Fruit fly (Drosophila melanogaster) whole organism, prepupa: ENCODE measurements around the gene CG32192.

ENCODE experiments used
- Blimp-1 ChIP-seq: fragments of 200-800 bp; sonication (Bioruptor generic); optimal IDR thresholded peaks from 3 replicates; lab custom pipeline; 2017; ENCODE audit warnings: missing biosample characterization, missing genetic modification characterization, mild to moderate bottlenecking, moderate library complexity, missing genetic modification reagents
- CG10631 ChIP-seq: fragments of 200-800 bp; sonication (Bioruptor generic); optimal IDR thresholded peaks from 2 replicates; lab custom pipeline; 2016; ENCODE audit warnings: missing biosample characterization, missing genetic modification characterization
- CG10669 ChIP-seq: fragments of 200-800 bp; sonication (Bioruptor generic); optimal IDR thresholded peaks from 3 replicates; lab custom pipeline; 2018; ENCODE audit warnings: missing biosample characterization, mild to moderate bottlenecking, missing genetic modification characterization, moderate library complexity
- CG11294 ChIP-seq: fragments of 200-800 bp; sonication (Bioruptor generic); IDR thresholded peaks from 2 replicates; pipeline ENCODE4 v1.3.6; 2022; ENCODE audit warnings: missing biosample characterization, missing genetic modification characterization
- CG11762 ChIP-seq: fragments of 200-800 bp; sonication (Bioruptor generic); optimal IDR thresholded peaks from 3 replicates; lab custom pipeline; 2016; ENCODE audit warnings: missing biosample characterization, missing genetic modification characterization; ENCODE audit not compliant: insufficient read depth
- CG1621 ChIP-seq: fragments of 200-800 bp; sonication (Bioruptor generic); optimal IDR thresholded peaks from 3 replicates; lab custom pipeline; 2018; ENCODE audit warnings: missing biosample characterization, mild to moderate bottlenecking, missing genetic modification characterization
- CG3032 ChIP-seq: fragments of 200-800 bp; optimal IDR thresholded peaks from 2 replicates; lab custom pipeline; 2019; ENCODE audit warnings: missing biosample characterization, mild to moderate bottlenecking, missing genetic modification characterization, moderate library complexity
- CG32006 ChIP-seq: fragments of 200-800 bp; sonication (Bioruptor generic); optimal IDR thresholded peaks from 3 replicates; lab custom pipeline; 2017; ENCODE audit warnings: missing biosample characterization, mild to moderate bottlenecking, missing genetic modification characterization
- CG4318 ChIP-seq: fragments of 200-800 bp; sonication (Bioruptor generic); optimal IDR thresholded peaks from 3 replicates; lab custom pipeline; 2017; ENCODE audit warnings: missing biosample characterization, mild to moderate bottlenecking, missing genetic modification characterization
- CG6163 ChIP-seq: fragments of 200-800 bp; sonication (Bioruptor generic); IDR thresholded peaks from 3 replicates; pipeline ENCODE4 v1.3.6; 2022; ENCODE audit warnings: missing biosample characterization, missing genetic modification characterization
- CG6276 ChIP-seq: fragments of 200-800 bp; sonication (Bioruptor generic); optimal IDR thresholded peaks from 2 replicates; lab custom pipeline; 2017; ENCODE audit warnings: missing biosample characterization, mild to moderate bottlenecking, missing genetic modification characterization
- CG6792 ChIP-seq: fragments of 200-800 bp; sonication (Bioruptor generic); optimal IDR thresholded peaks from 3 replicates; lab custom pipeline; 2016; ENCODE audit warnings: missing biosample characterization, missing genetic modification characterization
- CG8119 ChIP-seq: fragments of 200-800 bp; sonication (Bioruptor generic); IDR thresholded peaks from 3 replicates; pipeline ENCODE4 v1.3.6; 2022; ENCODE audit warnings: missing biosample characterization, missing genetic modification characterization
- CG8319 ChIP-seq: fragments of 200-800 bp; sonication (Bioruptor generic); optimal IDR thresholded peaks from 3 replicates; lab custom pipeline; 2016; ENCODE audit warnings: missing biosample characterization, missing genetic modification characterization
- CG8632 ChIP-seq: fragments of 200-800 bp; sonication (Bioruptor generic); optimal IDR thresholded peaks from 3 replicates; lab custom pipeline; 2016; ENCODE audit warnings: missing biosample characterization, missing genetic modification characterization
- Eip75B ChIP-seq: fragments of 200-800 bp; sonication (Bioruptor generic); optimal IDR thresholded peaks from 3 replicates; lab custom pipeline; 2016; ENCODE audit warnings: missing biosample characterization, missing genetic modification characterization
- Eip78C ChIP-seq: fragments of 200-800 bp; sonication (Bioruptor generic); peaks from one replicate; lab custom pipeline; 2016; ENCODE audit warnings: missing biosample characterization, missing genetic modification characterization
- Ets96B ChIP-seq: fragments of 200-800 bp; optimal IDR thresholded peaks from 2 replicates; lab custom pipeline; 2019; ENCODE audit warnings: missing biosample characterization, mild to moderate bottlenecking, missing genetic modification characterization, moderate library complexity
- Hr39 ChIP-seq: fragments of 200-800 bp; sonication (Bioruptor generic); optimal IDR thresholded peaks from 2 replicates; lab custom pipeline; 2016; ENCODE audit warnings: missing biosample characterization, missing genetic modification characterization
- Hr4 ChIP-seq: fragments of 200-800 bp; sonication (Bioruptor generic); optimal IDR thresholded peaks from 3 replicates; lab custom pipeline; 2016; ENCODE audit warnings: missing biosample characterization, missing genetic modification characterization
- Lpt ChIP-seq: fragments of 200-800 bp; sonication (Bioruptor generic); optimal IDR thresholded peaks from 3 replicates; lab custom pipeline; 2016; ENCODE audit warnings: missing biosample characterization, missing genetic modification characterization
- Met ChIP-seq: fragments of 200-800 bp; sonication (Bioruptor generic); optimal IDR thresholded peaks from 3 replicates; lab custom pipeline; 2016; ENCODE audit warnings: missing biosample characterization, missing genetic modification characterization
- OdsH ChIP-seq: fragments of 200-800 bp; sonication (Bioruptor generic); optimal IDR thresholded peaks from 3 replicates; lab custom pipeline; 2016; ENCODE audit warnings: missing biosample characterization, missing genetic modification characterization
- Sox15 ChIP-seq: fragments of 200-800 bp; sonication (Bioruptor generic); optimal IDR thresholded peaks from 3 replicates; lab custom pipeline; 2016; ENCODE audit warnings: missing biosample characterization, missing genetic modification characterization
- cyc ChIP-seq: fragments of 200-800 bp; sonication (Bioruptor generic); optimal IDR thresholded peaks from 3 replicates; lab custom pipeline; 2016; ENCODE audit warnings: missing biosample characterization, missing genetic modification characterization
- dac ChIP-seq: fragments of 200-800 bp; sonication (Bioruptor generic); optimal IDR thresholded peaks from 2 replicates; lab custom pipeline; 2017; ENCODE audit warnings: missing biosample characterization, mild to moderate bottlenecking, missing genetic modification characterization
- dsx ChIP-seq: fragments of 200-800 bp; optimal IDR thresholded peaks from 3 replicates; lab custom pipeline; 2019; ENCODE audit warnings: missing biosample characterization, mild to moderate bottlenecking, missing genetic modification characterization, moderate library complexity; ENCODE audit not compliant: poor library complexity, severe bottlenecking
- eg ChIP-seq: fragments of 200-800 bp; sonication (Bioruptor generic); IDR thresholded peaks from 3 replicates; pipeline ENCODE4 v1.3.6; 2022; ENCODE audit warnings: missing biosample characterization, missing genetic modification characterization
- esn ChIP-seq: fragments of 200-800 bp; sonication (Bioruptor generic); optimal IDR thresholded peaks from 2 replicates; lab custom pipeline; 2016; ENCODE audit warnings: missing biosample characterization, mild to moderate bottlenecking, missing genetic modification characterization, moderate library complexity
- salr ChIP-seq, 2 experiments: fragments of 200-800 bp; sonication (Bioruptor generic); optimal IDR thresholded peaks; 3 replicates each; lab custom pipeline; 2016 to 2018; ENCODE audit warnings: missing biosample characterization in 2 of 2, missing genetic modification characterization in 2 of 2, mild to moderate bottlenecking in 1 of 2
- spab ChIP-seq: fragments of 200-800 bp; sonication (Bioruptor generic); optimal IDR thresholded peaks from 2 replicates; lab custom pipeline; 2017; ENCODE audit warnings: missing biosample characterization, mild to moderate bottlenecking, missing genetic modification characterization, missing genetic modification reagents
- ss ChIP-seq, 2 experiments: fragments of 200-800 bp; sonication (Bioruptor generic); optimal IDR thresholded peaks; 2 replicates in 1 of 2; 3 replicates in 1 of 2; lab custom pipeline; 2017 to 2018; ENCODE audit warnings: mild to moderate bottlenecking in 2 of 2, missing biosample characterization in 2 of 2, missing genetic modification characterization in 2 of 2, moderate library complexity in 1 of 2
- svp ChIP-seq: fragments of 200-800 bp; sonication (Bioruptor generic); peaks from one replicate; lab custom pipeline; 2016; ENCODE audit warnings: missing biosample characterization, missing genetic modification characterization

Gene CG32192

DNA sequence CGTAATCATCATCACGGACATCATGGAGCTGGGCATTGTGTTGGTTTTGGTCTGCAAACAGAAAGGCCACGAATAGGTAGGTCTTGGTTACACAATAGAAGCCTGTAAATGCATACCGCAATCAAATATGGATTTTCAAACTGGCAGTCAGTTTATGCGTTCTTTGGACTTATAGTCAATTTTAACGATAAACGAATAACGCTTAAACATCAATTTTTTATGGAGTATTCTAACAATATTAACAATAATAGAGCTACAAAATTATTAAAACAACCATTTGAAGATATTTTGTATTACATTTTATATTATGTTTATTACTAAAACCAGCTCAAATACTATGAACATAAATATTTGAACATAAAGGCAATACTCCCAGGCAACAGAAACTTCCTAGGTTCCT is 41.4 kb downstream of the CG32192 start (continued):
- TF ChIP-seq cyc (GFP tag; lab: Kevin White, UChicago) (no peak), CG10631 (GFP tag; lab: Kevin White, UChicago) (peak; percentile 15), Sox15 (GFP tag; lab: Kevin White, UChicago) (no peak), CG11762 (GFP tag; lab: Kevin White, UChicago) (no peak), CG1621 (no peak), CG6276 (GFP tag; lab: Kevin White, UChicago) (no peak), CG8319 (GFP tag; lab: Kevin White, UChicago) (no peak), Ets96B (tag; lab: Kevin White, UChicago) (no peak), CG6792 (GFP tag; lab: Kevin White, UChicago) (no peak), CG8119 (GFP tag; lab: Robert Waterston, UW) (no peak), spab (GFP tag; lab: Kevin White, UChicago) (peak; percentile 14), CG4318 (GFP tag; lab: Kevin White, UChicago) (no peak), CG10669 (GFP tag; lab: Kevin White, UChicago) (peak; percentile 39), esn (GFP tag; lab: Kevin White, UChicago) (no peak), ss (GFP tag; optimal IDR thresholded peaks at IDR 0.05; lab: Kevin White, UChicago) (no peak), Hr39 (GFP tag; lab: Kevin White, UChicago) (no peak), CG32006 (GFP tag; lab: Kevin White, UChicago) (no peak), salr (GFP tag; optimal IDR thresholded peaks at IDR 0.05; lab: Kevin White, UChicago) (peak in 1 of 2 experiments; percentile 53), OdsH (no peak), dac (GFP tag; lab: Kevin White, UChicago) (no peak), dsx (GFP tag; lab: Kevin White, UChicago) (no peak), Met (GFP tag; lab: Kevin White, UChicago) (no peak), CG8632 (GFP tag; lab: Kevin White, UChicago) (no peak), Hr4 (GFP tag; lab: Kevin White, UChicago) (no peak)

DNA sequence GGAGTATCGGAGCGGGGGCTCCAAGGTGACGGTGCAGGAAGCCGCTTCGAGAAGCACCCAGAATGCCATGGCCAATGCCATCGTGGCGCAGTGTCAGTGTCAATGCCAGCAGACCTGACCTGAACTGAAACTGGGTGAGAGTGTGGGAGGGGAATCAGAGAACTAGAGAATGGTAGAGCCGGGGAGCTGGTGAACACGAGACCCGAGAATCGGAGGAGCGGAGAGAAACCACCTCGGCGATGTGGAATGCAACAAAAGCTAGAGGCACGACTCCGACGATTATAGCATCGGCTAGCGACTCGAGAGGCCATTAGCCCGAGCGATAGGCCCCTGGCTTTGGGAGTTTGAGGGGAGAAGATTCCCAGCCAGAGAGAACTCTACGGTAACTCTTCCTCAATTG is 41.8 kb downstream of the CG32192 start:
- TF ChIP-seq eg: no peak
- no peak for TF ChIP-seq Sox15 (GFP tag; lab: Kevin White, UChicago)
- peak; percentile 63 for TF ChIP-seq Lpt (GFP tag; lab: Kevin White, UChicago)
- TF ChIP-seq CG11294 (GFP tag; lab: Robert Waterston, UW): no peak
- TF ChIP-seq CG8119 (GFP tag; lab: Robert Waterston, UW): 0 out of 3 replicates have a peak, but pooled peaks have one; percentile 15
- no peak for TF ChIP-seq Blimp-1
- peak in 1 of 2 experiments; percentile 40 for TF ChIP-seq ss (GFP tag; optimal IDR thresholded peaks at IDR 0.05; lab: Kevin White, UChicago)
- TF ChIP-seq CG6163 (GFP tag; lab: Robert Waterston, UW): peak; percentile 44; the same call in 1 of the 3 replicates
- TF ChIP-seq Eip75B: peak; percentile 19
- TF ChIP-seq CG1621: no peak
- no peak for TF ChIP-seq CG3032
- no peak for TF ChIP-seq CG10669 (GFP tag; lab: Kevin White, UChicago)

DNA sequence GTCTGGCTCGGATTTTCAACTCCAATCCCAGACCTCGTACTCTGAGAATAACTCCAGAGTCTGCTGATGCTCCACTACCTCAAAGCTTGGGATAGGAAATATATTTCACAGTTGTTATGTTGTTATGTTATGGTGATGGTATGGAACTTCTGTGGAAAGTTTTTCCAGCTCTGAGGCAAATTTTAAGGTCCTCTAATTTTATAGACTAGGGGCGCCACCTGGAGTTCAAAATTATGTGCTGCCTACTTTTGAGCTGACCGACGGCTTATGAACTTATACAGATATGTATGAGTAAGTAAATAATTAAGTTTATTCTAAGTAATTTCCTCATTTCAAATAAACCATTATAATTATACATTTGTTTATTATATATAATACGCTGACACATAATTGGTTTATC is 43.3 kb downstream of the CG32192 start:
- TF ChIP-seq Blimp-1 (no peak), svp (GFP tag; lab: Kevin White, UChicago) (peak; percentile 73), Hr4 (GFP tag; lab: Kevin White, UChicago) (no peak), Eip78C (peak; percentile 57)

DNA sequence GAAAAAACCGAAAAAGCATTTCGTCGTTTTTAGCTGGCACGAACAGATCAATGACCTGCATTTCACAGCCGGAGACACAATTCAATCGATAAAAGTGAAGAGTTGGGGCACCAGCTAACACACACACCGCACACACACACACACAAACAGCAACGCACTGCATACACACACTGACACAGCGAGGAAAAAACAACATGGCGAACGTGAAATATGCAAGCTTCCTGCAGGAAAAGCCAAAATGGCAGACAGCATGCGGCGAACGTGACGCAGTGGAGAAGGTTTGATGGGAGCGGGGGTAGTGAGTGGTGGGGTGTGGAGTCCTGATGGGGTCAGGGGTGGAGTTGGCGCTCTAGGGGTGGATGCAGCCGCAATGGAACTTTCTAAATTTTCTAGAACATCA is 43.9 kb downstream of the CG32192 start:
- peak; percentile 3 to 18 for TF ChIP-seq ss (GFP tag; optimal IDR thresholded peaks at IDR 0.05; lab: Kevin White, UChicago)
- TF ChIP-seq esn (GFP tag; lab: Kevin White, UChicago): no peak
- TF ChIP-seq, all 60 proteins: peak for 1
